Worm (Caenorhabditis elegans): ENCODE data around the gene Y39A1A.24.

- TF ChIP-seq flh-1 (GFP tag; optimal IDR thresholded peaks at IDR 0.05) (no peak), lsy-2 (tag; optimal IDR thresholded peaks at IDR 0.05) (no peak), elt-3 (tag; optimal IDR thresholded peaks at IDR 0.05) (no peak), unc-62 (GFP tag; optimal IDR thresholded peaks at IDR 0.05) (no peak), pha-4 (tag; optimal IDR thresholded peaks at IDR 0.05) (no peak), nhr-237 (tag; optimal IDR thresholded peaks at IDR 0.05) (no peak), snpc-4 (tag; optimal IDR thresholded peaks at IDR 0.05) (no peak), nhr-28 (tag; optimal IDR thresholded peaks at IDR 0.05) (no peak), drap-1 (GFP tag; optimal IDR thresholded peaks at IDR 0.05) (no peak), ztf-11 (tag; optimal IDR thresholded peaks at IDR 0.05) (no peak), sptf-1 (tag; optimal IDR thresholded peaks at IDR 0.05) (no peak)
Observed at ce11 chrIII:10600138-10600626, 12.3 kb upstream of the Y39A1A.24 start, which contains the start of gene epg-6.
